Worm (Caenorhabditis elegans) whole organism, midembryonic: ENCODE data around the gene cyy-1.

Experiments
- T22C8.4 ChIP-seq: fragments of 200-800 bp; sonication (Bioruptor generic); IDR thresholded peaks from 2 replicates; pipeline ENCODE4 v1.3.6; 2022; ENCODE audit warnings: missing genetic modification characterization, missing compliant biosample characterization
- cog-1 ChIP-seq: sonication (generic microtip); optimal IDR thresholded peaks from 2 replicates; lab custom pipeline; 2016; ENCODE audit warnings: missing genetic modification characterization, missing compliant biosample characterization
- flt-1 ChIP-seq: fragments of 200-800 bp; sonication (Bioruptor generic); IDR thresholded peaks from 2 replicates; pipeline ENCODE4 v1.3.6; 2022; ENCODE audit warnings: missing genetic modification characterization, missing compliant biosample characterization
- klf-2 ChIP-seq: fragments of 200-800 bp; sonication (Bioruptor generic); conservative IDR thresholded peaks from 2 replicates; pipeline ENCODE4 v1.3.6; 2022; ENCODE audit warnings: missing genetic modification reagents, missing genetic modification characterization, missing compliant biosample characterization
- med-1 ChIP-seq: sonication (generic microtip); optimal IDR thresholded peaks from 2 replicates; lab custom pipeline; 2017; ENCODE audit warnings: missing genetic modification characterization, mild to moderate bottlenecking, missing compliant biosample characterization, antibody characterized with exemption, missing genetic modification reagents; ENCODE audit not compliant: insufficient read depth
- ref-1 ChIP-seq: fragments of 200-800 bp; sonication (Bioruptor generic); conservative IDR thresholded peaks from 2 replicates; pipeline ENCODE4 v1.3.6; 2022; ENCODE audit warnings: missing genetic modification reagents, missing genetic modification characterization, missing compliant biosample characterization
- tab-1 ChIP-seq: fragments of 200-800 bp; sonication (Bioruptor generic); IDR thresholded peaks from 2 replicates; pipeline ENCODE4 v1.3.6; 2022; ENCODE audit warnings: missing genetic modification characterization, missing compliant biosample characterization
- ztf-23 ChIP-seq: fragments of 200-800 bp; sonication (Bioruptor generic); IDR thresholded peaks from 2 replicates; pipeline ENCODE4 v1.3.6; 2022; ENCODE audit warnings: missing genetic modification reagents, missing genetic modification characterization, missing compliant biosample characterization
- ztf-29 ChIP-seq: fragments of 200-800 bp; sonication (Bioruptor generic); IDR thresholded peaks from 2 replicates; pipeline ENCODE4 v1.3.6; 2022; ENCODE audit warnings: missing genetic modification reagents, missing genetic modification characterization, missing compliant biosample characterization

Gene cyy-1

DNA sequence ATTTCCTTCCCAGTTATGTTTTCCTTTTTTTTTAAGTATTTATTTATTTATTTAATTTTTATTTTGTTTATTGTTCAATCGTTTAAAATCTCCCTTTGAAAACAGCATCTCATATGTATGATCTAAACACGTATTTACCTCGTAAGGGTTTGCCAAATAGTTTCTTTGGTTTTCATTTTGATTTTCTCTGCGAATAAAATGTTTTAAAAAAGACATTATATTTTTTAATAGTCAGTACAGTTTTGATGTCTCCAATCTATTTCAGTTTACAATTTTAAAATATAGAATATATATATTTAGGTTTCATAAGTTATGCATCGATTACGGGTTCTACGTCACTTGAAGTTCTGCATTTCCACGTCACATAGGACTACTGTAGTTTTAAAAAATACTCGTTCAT is 25.0 kb upstream of the cyy-1 start, which contains the start of gene R05D3.12:
TSS of gene R05D3.12 (plus strand) at position 301 of the 400 bp plus-strand sequence.
- TF ChIP-seq ztf-29 = no peak
- no peak for TF ChIP-seq ref-1 (GFP tag; lab: Robert Waterston, UW)
- no peak for TF ChIP-seq flt-1 (GFP tag; lab: Robert Waterston, UW)
- TF ChIP-seq klf-2 (GFP tag; lab: Robert Waterston, UW) = no peak
- TF ChIP-seq med-1 = no peak
- TF ChIP-seq ztf-23 = no peak
- no peak for TF ChIP-seq tab-1 (GFP tag; lab: Robert Waterston, UW)
- no peak for TF ChIP-seq cog-1 (tag; lab: Kevin White, UChicago)
- no peak for TF ChIP-seq T22C8.4 (GFP tag; lab: Robert Waterston, UW)

ce11 chrIII:8389539-8389938 is 16.1 kb upstream of the cyy-1 start, which contains the start of gene ZK353.4:
TSS of gene ZK353.4 (minus strand) at chrIII:8389639.
- TF ChIP-seq klf-2 (GFP tag; lab: Robert Waterston, UW) (no peak), ref-1 (GFP tag; lab: Robert Waterston, UW) (no peak), med-1 (no peak), tab-1 (GFP tag; lab: Robert Waterston, UW) (no peak), ztf-23 (no peak)

DNA sequence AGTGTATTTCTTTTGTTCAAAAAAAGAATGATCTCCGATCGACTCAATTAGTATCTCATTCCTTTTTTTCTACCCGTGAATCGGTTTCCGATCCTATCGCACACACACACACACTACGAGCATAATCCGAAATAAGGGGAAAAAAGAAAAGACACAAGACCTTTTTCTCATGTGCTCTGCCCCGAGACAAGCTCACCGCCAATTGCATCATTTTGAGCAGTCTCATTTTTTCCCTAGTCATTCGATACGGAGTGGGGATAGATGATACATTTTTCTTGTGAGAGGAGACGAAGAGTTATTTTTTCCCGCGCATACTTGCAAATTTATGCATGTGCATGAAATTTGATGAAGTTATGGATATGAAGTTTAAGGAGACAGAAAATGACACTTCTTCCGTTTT is 13.4 kb upstream of the cyy-1 start:
- no peak for TF ChIP-seq klf-2 (GFP tag; lab: Robert Waterston, UW)
- no peak for TF ChIP-seq cog-1 (tag; lab: Kevin White, UChicago)
- TF ChIP-seq ztf-23 = no peak
- TF ChIP-seq med-1 = no peak
- no peak for TF ChIP-seq tab-1 (GFP tag; lab: Robert Waterston, UW)
- TF ChIP-seq T22C8.4 (GFP tag; lab: Robert Waterston, UW) = no peak
- no peak for TF ChIP-seq flt-1 (GFP tag; lab: Robert Waterston, UW)

ce11 chrIII:8394374-8395302 is 11.0 kb upstream of the cyy-1 start, which contains the start of gene ZK353.10:
TSS of gene ZK353.10 (minus strand) at chrIII:8394424.
- TF ChIP-seq tab-1 (GFP tag; lab: Robert Waterston, UW) = no peak
- no peak for TF ChIP-seq T22C8.4 (GFP tag; lab: Robert Waterston, UW)

DNA sequence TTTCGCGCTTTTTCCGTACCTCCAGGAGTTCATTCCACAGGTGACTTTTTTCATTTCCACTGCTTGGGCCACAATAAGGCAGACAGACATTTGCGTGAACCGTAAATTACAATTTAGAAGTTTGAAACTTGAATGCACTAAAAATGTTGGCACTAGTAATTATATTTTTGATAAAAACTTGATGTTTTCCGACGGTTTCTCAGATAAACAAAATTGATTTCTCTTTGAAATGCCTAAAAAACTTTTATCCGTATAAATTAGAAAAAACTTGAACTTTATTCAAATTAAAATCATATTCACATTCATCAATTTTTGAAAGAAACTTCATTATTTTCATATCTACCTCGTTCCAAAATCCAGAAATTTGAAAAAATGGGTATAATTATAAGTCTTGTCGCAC is 10.0 kb upstream of the cyy-1 start, which contains the start of gene ZK353.3:
TSS of gene ZK353.3 (plus strand) at position 301 of the 400 bp plus-strand sequence.
- no peak for TF ChIP-seq tab-1 (GFP tag; lab: Robert Waterston, UW)
- TF ChIP-seq klf-2 (GFP tag; lab: Robert Waterston, UW) = no peak
- no peak for TF ChIP-seq ztf-29
- no peak for TF ChIP-seq flt-1 (GFP tag; lab: Robert Waterston, UW)
- no peak for TF ChIP-seq ztf-23
- TF ChIP-seq T22C8.4 (GFP tag; lab: Robert Waterston, UW) = no peak
- no peak for TF ChIP-seq cog-1 (tag; lab: Kevin White, UChicago)
- TF ChIP-seq ref-1 (GFP tag; lab: Robert Waterston, UW) = no peak
- TF ChIP-seq med-1 = no peak

ce11 chrIII:8398411-8398810 is 7.3 kb upstream of the cyy-1 start, which contains the start of gene ZK353.2:
TSS of gene ZK353.2 (plus strand) at chrIII:8398711.
- TF ChIP-seq tab-1 (GFP tag; lab: Robert Waterston, UW) (no peak), cog-1 (tag; lab: Kevin White, UChicago) (no peak), ztf-23 (no peak), T22C8.4 (GFP tag; lab: Robert Waterston, UW) (no peak), klf-2 (GFP tag; lab: Robert Waterston, UW) (no peak), flt-1 (GFP tag; lab: Robert Waterston, UW) (no peak), med-1 (no peak), ref-1 (GFP tag; lab: Robert Waterston, UW) (no peak), ztf-29 (no peak)

DNA sequence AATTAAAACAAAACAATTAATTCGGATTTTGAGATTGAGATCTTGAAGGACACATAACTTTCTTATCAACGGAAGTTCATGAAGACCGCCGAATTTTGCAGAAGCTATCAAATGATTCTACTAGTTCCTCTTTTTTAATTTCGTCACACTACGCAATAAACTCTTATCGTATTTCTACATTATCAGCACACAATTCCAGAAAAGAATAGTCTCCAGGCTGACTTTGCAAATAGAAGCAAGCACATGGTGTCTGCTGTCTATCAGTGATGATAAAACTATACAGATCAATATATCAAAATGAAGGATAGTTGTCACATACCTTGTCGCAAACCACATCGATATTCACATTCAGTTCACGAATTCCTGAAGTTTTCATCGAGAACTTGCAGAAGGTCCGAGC is 5.2 kb upstream of the cyy-1 start:
- TF ChIP-seq med-1 (no peak), tab-1 (GFP tag; lab: Robert Waterston, UW) (no peak), flt-1 (GFP tag; lab: Robert Waterston, UW) (no peak), ztf-23 (no peak), ztf-29 (no peak), ref-1 (GFP tag; lab: Robert Waterston, UW) (no peak), klf-2 (GFP tag; lab: Robert Waterston, UW) (no peak), T22C8.4 (GFP tag; lab: Robert Waterston, UW) (no peak), cog-1 (tag; lab: Kevin White, UChicago) (no peak)

DNA sequence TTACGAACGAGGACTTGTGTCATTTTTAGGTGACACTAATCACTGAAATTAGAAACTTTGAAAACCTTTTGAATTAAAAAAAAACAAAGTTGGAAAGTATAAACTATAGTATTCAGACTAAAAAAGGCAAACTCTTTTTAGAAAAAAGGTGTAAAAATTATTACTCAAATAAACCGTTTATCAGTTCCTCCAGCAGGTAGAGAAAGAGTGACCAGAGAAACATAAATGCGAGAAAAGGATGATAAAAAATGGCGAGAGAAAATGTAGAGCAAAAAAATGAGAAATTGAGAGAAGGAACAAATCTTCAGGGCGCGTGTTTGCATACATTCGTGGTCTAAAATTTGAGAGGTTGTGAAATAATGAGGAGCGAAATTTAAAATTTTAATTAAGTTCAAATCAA is 3.8 kb upstream of the cyy-1 start, which contains the start of gene lap-1:
TSS of gene lap-1 (minus strand) at position 42 of the 400 bp plus-strand sequence.
- TF ChIP-seq flt-1 (GFP tag; lab: Robert Waterston, UW) (no peak), ztf-23 (no peak), ztf-29 (no peak), cog-1 (tag; lab: Kevin White, UChicago) (no peak), tab-1 (GFP tag; lab: Robert Waterston, UW) (no peak), med-1 (no peak), klf-2 (GFP tag; lab: Robert Waterston, UW) (no peak), T22C8.4 (GFP tag; lab: Robert Waterston, UW) (no peak), ref-1 (GFP tag; lab: Robert Waterston, UW) (no peak)

DNA sequence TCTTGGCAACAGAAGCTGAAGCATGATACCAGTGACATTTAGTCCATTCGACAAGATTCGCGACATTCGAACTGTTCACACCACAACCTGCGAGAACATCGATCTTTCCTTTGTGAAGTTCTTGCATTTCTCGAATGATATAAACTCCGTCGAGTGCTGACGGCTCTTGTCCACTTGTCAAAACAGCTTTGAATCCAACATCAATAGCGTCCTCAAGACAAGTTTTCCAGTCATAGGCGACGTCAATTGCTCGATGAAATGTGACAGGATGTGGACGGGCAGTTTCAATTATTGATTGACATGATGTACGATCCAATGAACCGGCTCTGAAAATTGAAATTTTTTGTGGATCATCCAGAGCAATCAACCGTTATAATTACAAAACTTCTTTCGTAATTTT is 3.0 kb upstream of the cyy-1 start:
- TF ChIP-seq ztf-23 = no peak

DNA sequence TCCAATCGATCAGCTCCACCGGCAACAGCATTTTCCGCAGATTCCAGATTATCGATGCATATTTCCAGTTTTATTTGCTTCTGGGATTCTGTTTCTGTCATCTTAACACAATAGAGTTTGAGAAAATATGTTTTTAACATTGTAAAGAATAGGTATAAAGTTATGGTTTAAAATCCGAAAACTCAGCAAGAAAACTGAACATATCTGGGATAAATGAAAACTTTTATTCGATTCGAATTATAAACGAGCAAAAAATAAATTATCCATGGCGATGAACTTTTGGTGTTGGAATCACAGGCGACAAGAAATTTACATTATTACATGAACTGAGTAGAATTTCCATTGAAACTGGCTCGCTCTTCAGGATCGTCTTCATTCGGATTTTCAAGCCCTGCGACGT is 2.2 kb upstream of the cyy-1 start, which contains the start of gene cutc-1:
TSS of gene cutc-1 (minus strand) at position 101 of the 400 bp plus-strand sequence.
- no peak for TF ChIP-seq flt-1 (GFP tag; lab: Robert Waterston, UW)
- TF ChIP-seq cog-1 (tag; lab: Kevin White, UChicago) = no peak
- TF ChIP-seq ztf-29 = no peak
- no peak for TF ChIP-seq T22C8.4 (GFP tag; lab: Robert Waterston, UW)
- no peak for TF ChIP-seq tab-1 (GFP tag; lab: Robert Waterston, UW)
- no peak for TF ChIP-seq klf-2 (GFP tag; lab: Robert Waterston, UW)
- no peak for TF ChIP-seq ref-1 (GFP tag; lab: Robert Waterston, UW)
- no peak for TF ChIP-seq ztf-23
- TF ChIP-seq med-1 = no peak
